Fruit fly (Drosophila melanogaster) whole organism, embryonic: Measurements from ENCODE around the gene CG34181.
A peak's percentile ranks its signal among the peaks of the same experiment; 100 is the strongest.

Source experiments
- C15 ChIP-seq: fragments of 200-800 bp; sonication (Bioruptor generic); IDR thresholded peaks from 3 replicates; pipeline ENCODE4 v1.3.6; 2022; ENCODE audit warnings: missing biosample characterization, missing genetic modification characterization
- CG10462 ChIP-seq: fragments of 200-800 bp; sonication (Bioruptor generic); optimal IDR thresholded peaks from 2 replicates; lab custom pipeline; 2016; ENCODE audit warnings: missing biosample characterization, missing genetic modification characterization
- CG11085 ChIP-seq: fragments of 200-800 bp; sonication (Bioruptor generic); IDR thresholded peaks from 2 replicates; pipeline ENCODE4 v1.3.6; 2022; ENCODE audit warnings: missing biosample characterization, missing genetic modification characterization
- CG11504 ChIP-seq: fragments of 200-800 bp; sonication (Bioruptor generic); optimal IDR thresholded peaks from 3 replicates; lab custom pipeline; 2019; ENCODE audit warnings: missing biosample characterization, mild to moderate bottlenecking, missing genetic modification characterization, moderate library complexity
- CG12071 ChIP-seq: fragments of 200-800 bp; sonication (Bioruptor generic); optimal IDR thresholded peaks from 3 replicates; lab custom pipeline; 2018; ENCODE audit warnings: missing biosample characterization, mild to moderate bottlenecking, missing genetic modification characterization
- CG12219 ChIP-seq: fragments of 200-800 bp; sonication (Bioruptor generic); optimal IDR thresholded peaks from 3 replicates; lab custom pipeline; 2018; ENCODE audit warnings: missing biosample characterization, mild to moderate bottlenecking, missing genetic modification characterization
- CG1233 ChIP-seq: fragments of 200-800 bp; sonication (Bioruptor generic); optimal IDR thresholded peaks from 4 replicates; lab custom pipeline; 2018; ENCODE audit warnings: missing biosample characterization, mild to moderate bottlenecking, missing genetic modification characterization
- CG14050 ChIP-seq: fragments of 200-800 bp; sonication (Bioruptor generic); IDR thresholded peaks from 3 replicates; pipeline ENCODE4 v1.3.6; 2022; ENCODE audit warnings: missing biosample characterization, missing genetic modification characterization
- CG15601 ChIP-seq: fragments of 200-800 bp; sonication (Bioruptor generic); optimal IDR thresholded peaks from 3 replicates; lab custom pipeline; 2019; ENCODE audit warnings: missing biosample characterization, mild to moderate bottlenecking, missing genetic modification characterization, moderate library complexity
- CG18262 ChIP-seq: fragments of 200-800 bp; optimal IDR thresholded peaks from 3 replicates; lab custom pipeline; 2019; ENCODE audit warnings: missing biosample characterization, mild to moderate bottlenecking, missing genetic modification characterization, moderate library complexity
- CG18476 ChIP-seq: fragments of 200-800 bp; sonication (Bioruptor generic); optimal IDR thresholded peaks from 2 replicates; lab custom pipeline; 2016; ENCODE audit warnings: missing biosample characterization, mild to moderate bottlenecking, missing genetic modification characterization
- CG18599 ChIP-seq: fragments of 200-800 bp; sonication (Bioruptor generic); optimal IDR thresholded peaks from 3 replicates; lab custom pipeline; 2017; ENCODE audit warnings: missing biosample characterization, missing genetic modification characterization, mild to moderate bottlenecking, moderate library complexity, missing genetic modification reagents
- CG2678 ChIP-seq: fragments of 200-800 bp; sonication (Bioruptor generic); optimal IDR thresholded peaks from 3 replicates; lab custom pipeline; 2019; ENCODE audit warnings: missing biosample characterization, mild to moderate bottlenecking, missing genetic modification characterization, moderate library complexity
- CG31365 ChIP-seq: fragments of 200-800 bp; sonication (Bioruptor generic); optimal IDR thresholded peaks from 2 replicates; lab custom pipeline; 2018; ENCODE audit warnings: missing biosample characterization, mild to moderate bottlenecking, missing genetic modification characterization
- CG3726 ChIP-seq: fragments of 200-800 bp; sonication (Bioruptor generic); IDR thresholded peaks from 3 replicates; pipeline ENCODE4, ENCODE4 v1.3.6; 2022; ENCODE audit warnings: missing biosample characterization, missing genetic modification characterization
- CG4328 ChIP-seq: fragments of 200-800 bp; sonication (Bioruptor generic); optimal IDR thresholded peaks from 3 replicates; lab custom pipeline; 2017; ENCODE audit warnings: missing biosample characterization, missing genetic modification reagents, missing genetic modification characterization
- CG4360 ChIP-seq: fragments of 200-800 bp; sonication (Bioruptor generic); IDR thresholded peaks from 2 replicates; pipeline ENCODE4 v1.3.6; 2022; ENCODE audit warnings: missing biosample characterization, missing genetic modification characterization
- CG4617 ChIP-seq: fragments of 200-800 bp; sonication (Bioruptor generic); optimal IDR thresholded peaks from 3 replicates; lab custom pipeline; 2016; ENCODE audit warnings: missing biosample characterization, missing genetic modification characterization, borderline replicate concordance
- CG4820 ChIP-seq: fragments of 200-800 bp; sonication (Bioruptor generic); optimal IDR thresholded peaks from 3 replicates; lab custom pipeline; 2016; ENCODE audit warnings: missing biosample characterization, missing genetic modification characterization
- CG6175 ChIP-seq: fragments of 200-800 bp; sonication (Bioruptor generic); IDR thresholded peaks from 3 replicates; pipeline ENCODE4 v1.3.6; 2022; ENCODE audit warnings: missing biosample characterization, missing genetic modification characterization
- CG8281 ChIP-seq: fragments of 200-800 bp; sonication (Bioruptor generic); optimal IDR thresholded peaks from 2 replicates; lab custom pipeline; 2018; ENCODE audit warnings: missing biosample characterization, mild to moderate bottlenecking, missing genetic modification characterization, moderate library complexity
- CHES-1-like ChIP-seq: fragments of 200-800 bp; sonication (Bioruptor generic); optimal IDR thresholded peaks from 2 replicates; lab custom pipeline; 2016; ENCODE audit warnings: missing biosample characterization, missing genetic modification characterization
- CTCF ChIP-seq: fragments of 200-800 bp; sonication (Bioruptor generic); optimal IDR thresholded peaks from 2 replicates; lab custom pipeline; 2017; ENCODE audit warnings: missing biosample characterization, mild to moderate bottlenecking, missing genetic modification characterization, moderate library complexity
- GATAe ChIP-seq: fragments of 200-800 bp; sonication (Bioruptor generic); conservative IDR thresholded peaks from 2 replicates; pipeline ENCODE4 v1.3.6; 2022; ENCODE audit warnings: missing biosample characterization, missing genetic modification characterization
- Hand ChIP-seq: fragments of 200-800 bp; sonication (Bioruptor generic); optimal IDR thresholded peaks from 2 replicates; lab custom pipeline; 2017; ENCODE audit warnings: mild to moderate bottlenecking, missing biosample characterization, missing genetic modification reagents, missing genetic modification characterization
- Hey ChIP-seq: fragments of 200-800 bp; sonication (Bioruptor generic); optimal IDR thresholded peaks from 3 replicates; lab custom pipeline; 2018; ENCODE audit warnings: missing biosample characterization, mild to moderate bottlenecking, missing genetic modification characterization
- Hr3 ChIP-seq: fragments of 200-800 bp; sonication (Bioruptor generic); optimal IDR thresholded peaks from 3 replicates; lab custom pipeline; 2016; ENCODE audit warnings: missing biosample characterization, missing genetic modification characterization
- Hr39 ChIP-seq: fragments of >200 bp; optimal IDR thresholded peaks from 2 replicates; lab custom pipeline; 2017
- NFAT ChIP-seq: fragments of 200-800 bp; sonication (Bioruptor generic); IDR thresholded peaks from 2 replicates; pipeline ENCODE4 v1.3.6; 2022; ENCODE audit warnings: missing biosample characterization, missing genetic modification characterization
- PHDP ChIP-seq: fragments of 200-800 bp; sonication (Bioruptor generic); optimal IDR thresholded peaks from 3 replicates; lab custom pipeline; 2018; ENCODE audit warnings: missing biosample characterization, mild to moderate bottlenecking, missing genetic modification characterization, moderate library complexity
- Side ChIP-seq: fragments of 200-800 bp; sonication (Bioruptor generic); optimal IDR thresholded peaks from 2 replicates; lab custom pipeline; 2016; ENCODE audit warnings: missing biosample characterization, missing genetic modification characterization
- Taf1 ChIP-seq: fragments of 200-800 bp; sonication (Bioruptor generic); IDR thresholded peaks from 2 replicates; pipeline ENCODE4 v1.3.6; 2022; ENCODE audit warnings: missing biosample characterization, missing genetic modification characterization
- Tbp ChIP-seq: fragments of >200 bp; optimal IDR thresholded peaks from 2 replicates; lab custom pipeline; 2018; ENCODE audit warnings: missing biosample characterization, missing genetic modification characterization
- YL-1 ChIP-seq: fragments of 200-800 bp; sonication (Bioruptor generic); optimal IDR thresholded peaks from 3 replicates; lab custom pipeline; 2017; ENCODE audit warnings: missing biosample characterization, mild to moderate bottlenecking, missing genetic modification characterization
- croc ChIP-seq: fragments of 200-800 bp; sonication (Bioruptor generic); conservative IDR thresholded peaks from 3 replicates; pipeline ENCODE4 v1.3.6; 2022; ENCODE audit warnings: missing biosample characterization, missing genetic modification characterization
- cwo ChIP-seq: fragments of 200-800 bp; sonication (Bioruptor generic); optimal IDR thresholded peaks from 3 replicates; lab custom pipeline; 2017; ENCODE audit warnings: missing biosample characterization, missing genetic modification characterization, mild to moderate bottlenecking, moderate library complexity, missing genetic modification reagents
- dmrt99B ChIP-seq: fragments of 200-800 bp; sonication (Bioruptor generic); optimal IDR thresholded peaks from 2 replicates; lab custom pipeline; 2018; ENCODE audit warnings: missing biosample characterization, mild to moderate bottlenecking, missing genetic modification characterization, moderate library complexity
- eve ChIP-seq, 2 experiments: fragments of >200 bp; optimal IDR thresholded peaks; 2 replicates each; lab custom pipeline; 2017; ENCODE audit warnings: missing biosample characterization in 2 of 2, missing genetic modification characterization in 2 of 2
- eyg ChIP-seq: fragments of 200-800 bp; sonication (Bioruptor generic); optimal IDR thresholded peaks from 3 replicates; lab custom pipeline; 2016; ENCODE audit warnings: missing biosample characterization, missing genetic modification characterization
- grn ChIP-seq: fragments of 200-800 bp; sonication (Bioruptor generic); optimal IDR thresholded peaks from 3 replicates; lab custom pipeline; 2017; ENCODE audit warnings: missing biosample characterization, missing genetic modification characterization
- gro ChIP-seq: fragments of 200-800 bp; sonication (Bioruptor generic); optimal IDR thresholded peaks from 2 replicates; lab custom pipeline; 2016; ENCODE audit warnings: missing biosample characterization, missing genetic modification characterization
- hth ChIP-seq: fragments of >200 bp; optimal IDR thresholded peaks from 2 replicates; lab custom pipeline; 2017; ENCODE audit warnings: inconsistent platforms
- ind ChIP-seq: fragments of 200-800 bp; sonication (Bioruptor generic); optimal IDR thresholded peaks from 3 replicates; lab custom pipeline; 2016; ENCODE audit warnings: missing biosample characterization, missing genetic modification characterization
- lab ChIP-seq: fragments of 200-800 bp; sonication (Bioruptor generic); optimal IDR thresholded peaks from 3 replicates; lab custom pipeline; 2017; ENCODE audit warnings: missing biosample characterization, missing genetic modification characterization, mild to moderate bottlenecking, moderate library complexity, missing genetic modification reagents
- lilli ChIP-seq: fragments of 200-800 bp; sonication (Bioruptor generic); optimal IDR thresholded peaks from 3 replicates; lab custom pipeline; 2016; ENCODE audit warnings: missing biosample characterization, missing genetic modification characterization
- psq ChIP-seq: fragments of 200-800 bp; sonication (Bioruptor generic); optimal IDR thresholded peaks from 2 replicates; lab custom pipeline; 2017; ENCODE audit warnings: missing biosample characterization, missing genetic modification characterization
- sd ChIP-seq: fragments of 200-800 bp; sonication (Bioruptor generic); optimal IDR thresholded peaks from 3 replicates; lab custom pipeline; 2018; ENCODE audit warnings: missing biosample characterization, mild to moderate bottlenecking, missing genetic modification characterization, moderate library complexity
- sob ChIP-seq: fragments of 200-800 bp; sonication (Bioruptor generic); IDR thresholded peaks from 2 replicates; pipeline ENCODE4 v1.3.6; 2022; ENCODE audit warnings: missing biosample characterization, missing genetic modification characterization
- twi ChIP-seq: fragments of 200-800 bp; optimal IDR thresholded peaks from 2 replicates; lab custom pipeline; 2019; ENCODE audit warnings: missing biosample characterization, mild to moderate bottlenecking, missing genetic modification characterization, moderate library complexity
- zf30C ChIP-seq: fragments of 200-800 bp; sonication (Bioruptor generic); optimal IDR thresholded peaks from 3 replicates; lab custom pipeline; 2018; ENCODE audit warnings: missing biosample characterization, mild to moderate bottlenecking, missing genetic modification characterization

The CG34181 gene

DNA sequence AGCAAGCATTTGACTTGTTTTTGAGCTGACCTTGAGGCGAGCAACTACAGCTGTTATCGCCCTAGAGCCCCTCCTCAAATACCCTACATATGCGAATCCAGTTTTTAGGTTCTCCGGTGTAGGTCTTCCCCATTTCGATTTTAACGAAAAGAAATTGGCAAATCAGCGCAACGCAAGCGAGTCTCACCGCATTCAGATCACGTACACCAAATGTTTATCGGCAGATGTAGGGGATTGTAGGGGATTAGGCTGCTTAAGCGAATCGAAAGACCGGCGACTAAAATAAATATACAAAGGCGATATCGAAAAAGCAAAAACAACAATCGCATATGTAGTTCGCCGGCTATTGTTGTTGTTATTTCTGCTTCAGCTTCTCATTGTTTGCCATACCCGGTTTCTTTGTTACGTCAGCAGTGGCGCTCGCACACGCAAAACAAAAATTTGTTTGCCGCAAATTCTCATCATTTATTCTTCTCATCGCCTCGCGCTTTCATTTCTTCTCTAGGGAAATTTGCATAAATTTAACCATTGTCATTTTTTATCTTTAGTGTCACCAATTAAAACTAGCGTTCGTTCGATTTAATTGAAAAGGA, 20.7 kb downstream of the CG34181 start (continued):
- TF ChIP-seq Hr3 (peak; percentile 59), Side (peak; percentile 67), NFAT (peak; percentile 86), Tbp (GFP tag; lab: Kevin White, UChicago) (no peak), hth (lab: Kevin White, UChicago) (no peak), C15 (GFP tag; lab: Robert Waterston, UW) (peak; percentile 50; the same call in 1 of the 3 replicates), Hand (no peak), CG31365 (tag; lab: Kevin White, UChicago) (peak; percentile 48), CG10462 (no peak), CG6175 (GFP tag; lab: Robert Waterston, UW) (peak; percentile 51; the same call in 1 of the 3 replicates), Hr39 (no peak), CG12071 (GFP tag; lab: Kevin White, UChicago) (peak; percentile 75), CG18262 (tag; lab: Kevin White, UChicago) (peak; percentile 20), CHES-1-like (GFP tag; lab: Kevin White, UChicago) (peak; percentile 87), twi (no peak), CG14050 (GFP tag; lab: Robert Waterston, UW) (peak; percentile 50; the same call in 1 of the 3 replicates), CG3726 (0 out of 3 replicates have a peak, but pooled peaks have one; percentile 64), eyg (GFP tag; lab: Kevin White, UChicago) (peak; percentile 53), CG4820 (GFP tag; lab: Kevin White, UChicago) (peak; percentile 22), CG11504 (tag; lab: Kevin White, UChicago) (peak; percentile 67), YL-1 (GFP tag; lab: Kevin White, UChicago) (no peak), sd (peak; percentile 69), Taf1 (GFP tag; lab: Robert Waterston, UW) (peak; percentile 38; the same call in 1 of the 2 replicates)

DNA sequence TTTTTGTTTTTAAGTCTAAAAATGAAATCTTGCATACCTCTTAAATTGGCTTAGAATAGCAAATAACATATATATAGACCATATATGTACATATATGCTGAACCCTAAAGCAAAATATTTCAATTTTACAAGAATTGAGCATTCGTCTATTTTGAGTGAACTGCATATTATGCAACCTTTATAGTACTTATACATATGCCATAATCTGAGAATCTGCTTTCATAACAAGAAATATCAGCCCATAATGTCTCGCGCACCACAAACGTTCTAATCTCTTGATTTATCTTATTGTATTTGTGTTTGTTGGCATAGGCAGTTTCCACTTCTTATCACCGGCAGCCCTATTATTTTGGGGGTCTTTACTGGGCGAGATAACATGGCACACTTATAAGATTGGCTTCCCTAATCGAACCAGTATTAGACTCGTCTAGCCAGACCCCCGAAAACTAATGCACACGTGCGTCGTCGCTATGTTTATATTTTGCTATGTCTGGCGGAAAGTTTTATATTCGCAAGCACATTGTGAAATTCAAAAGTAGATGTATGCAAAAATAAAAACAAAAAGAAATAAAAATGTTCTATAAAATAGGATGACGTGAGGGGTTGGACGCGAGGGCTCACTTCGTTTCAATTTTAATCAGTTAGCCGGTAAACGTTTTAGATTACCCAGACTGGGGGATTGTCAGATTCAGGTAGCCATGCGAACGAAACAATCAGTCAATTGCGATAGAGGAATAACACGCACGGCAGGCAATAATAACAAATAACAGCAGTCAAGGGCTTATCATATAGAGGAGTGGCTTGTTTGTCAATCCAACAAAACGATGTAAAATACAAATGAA, 21.7 kb downstream of the CG34181 start:
- TF ChIP-seq lab (GFP tag; lab: Kevin White, UChicago), result peak; percentile 2
- TF ChIP-seq lilli (GFP tag; lab: Kevin White, UChicago), result no peak
- TF ChIP-seq gro, result peak; percentile 5
- TF ChIP-seq ind, result no peak
- no peak for TF ChIP-seq psq (GFP tag; lab: Kevin White, UChicago)
- TF ChIP-seq Hey (tag; lab: Kevin White, UChicago), result peak; percentile 54
- TF ChIP-seq CG1233 (GFP tag; lab: Kevin White, UChicago), result no peak
- no peak for TF ChIP-seq eyg (GFP tag; lab: Kevin White, UChicago)
- TF ChIP-seq CG18599 (GFP tag; lab: Kevin White, UChicago), result peak; percentile 23
- no peak for TF ChIP-seq CG15601 (tag; lab: Kevin White, UChicago)
- TF ChIP-seq CG11085 (GFP tag; lab: Robert Waterston, UW), result no peak
- peak; percentile 62 for TF ChIP-seq GATAe (GFP tag; lab: Robert Waterston, UW)
- peak in 1 of 2 experiments; percentile 42 for TF ChIP-seq eve (GFP tag; optimal IDR thresholded peaks at IDR 0.05; lab: Kevin White, UChicago)
- peak; percentile 63 for TF ChIP-seq grn (GFP tag; lab: Kevin White, UChicago)
- TF ChIP-seq dmrt99B (tag; lab: Kevin White, UChicago), result no peak
- TF ChIP-seq zf30C (GFP tag; lab: Kevin White, UChicago), result no peak
- TF ChIP-seq croc, result no peak
- TF ChIP-seq CG12219 (GFP tag; lab: Kevin White, UChicago), result no peak
- TF ChIP-seq CG18476 (GFP tag; lab: Kevin White, UChicago), result no peak
- no peak for TF ChIP-seq CTCF (GFP tag; lab: Kevin White, UChicago)
- TF ChIP-seq PHDP, result no peak
- TF ChIP-seq sob (GFP tag; lab: Robert Waterston, UW), result no peak
- TF ChIP-seq CG4360 (GFP tag; lab: Robert Waterston, UW), result no peak
- no peak for TF ChIP-seq CG4617 (GFP tag; lab: Kevin White, UChicago)
- no peak for TF ChIP-seq CG4328
- TF ChIP-seq CG8281 (tag; lab: Kevin White, UChicago), result peak; percentile 88
- peak; percentile 98 for TF ChIP-seq cwo
- peak; percentile 10 for TF ChIP-seq CG2678 (tag; lab: Kevin White, UChicago)
